Fruit fly (Drosophila melanogaster) whole organism, embryonic: Measurements from ENCODE around the gene kay.

ENCODE experiments used
- ATbp ChIP-seq: fragments of 200-800 bp; sonication (Bioruptor generic); optimal IDR thresholded peaks from 2 replicates; lab custom pipeline; 2017; ENCODE audit warnings: missing biosample characterization, mild to moderate bottlenecking, missing genetic modification characterization, missing genetic modification reagents
- B-H1 ChIP-seq: fragments of 200-800 bp; sonication (Bioruptor generic); IDR thresholded peaks from 3 replicates; pipeline ENCODE4 v1.3.6; 2022; ENCODE audit warnings: missing biosample characterization, missing genetic modification characterization
- B-H2 ChIP-seq: fragments of 200-800 bp; sonication (Bioruptor generic); optimal IDR thresholded peaks from 2 replicates; lab custom pipeline; 2018; ENCODE audit warnings: missing biosample characterization, mild to moderate bottlenecking, missing genetic modification characterization
- CG10959 ChIP-seq: fragments of 200-800 bp; sonication (Bioruptor generic); IDR thresholded peaks from 2 replicates; pipeline ENCODE4 v1.3.6; 2022; ENCODE audit warnings: missing biosample characterization, missing genetic modification characterization
- CG12236 ChIP-seq: fragments of 200-800 bp; sonication (Bioruptor generic); optimal IDR thresholded peaks from 2 replicates; lab custom pipeline; 2016; ENCODE audit warnings: missing biosample characterization, missing genetic modification characterization
- CG12299 ChIP-seq: fragments of 200-800 bp; sonication (Bioruptor generic); optimal IDR thresholded peaks from 2 replicates; lab custom pipeline; 2018; ENCODE audit warnings: missing biosample characterization, mild to moderate bottlenecking, missing genetic modification characterization
- CG12659 ChIP-seq: fragments of 200-800 bp; sonication (Bioruptor generic); optimal IDR thresholded peaks from 3 replicates; lab custom pipeline; 2017; ENCODE audit warnings: mild to moderate bottlenecking, missing biosample characterization, missing genetic modification reagents, missing genetic modification characterization
- CG13624 ChIP-seq: fragments of 200-800 bp; sonication (Bioruptor generic); optimal IDR thresholded peaks from 2 replicates; lab custom pipeline; 2016; ENCODE audit warnings: missing biosample characterization, missing genetic modification characterization
- CG15696 ChIP-seq: fragments of 200-800 bp; sonication (Bioruptor generic); optimal IDR thresholded peaks from 2 replicates; lab custom pipeline; 2019; ENCODE audit warnings: missing biosample characterization, mild to moderate bottlenecking, missing genetic modification characterization, moderate library complexity
- CG16779 ChIP-seq: fragments of 200-800 bp; sonication (Bioruptor generic); IDR thresholded peaks from 2 replicates; pipeline ENCODE4 v1.3.6; 2022; ENCODE audit warnings: missing biosample characterization, missing genetic modification characterization
- CG18476 ChIP-seq: fragments of 200-800 bp; sonication (Bioruptor generic); optimal IDR thresholded peaks from 2 replicates; lab custom pipeline; 2016; ENCODE audit warnings: missing biosample characterization, mild to moderate bottlenecking, missing genetic modification characterization
- CG2129 ChIP-seq: fragments of 200-800 bp; sonication (Bioruptor generic); IDR thresholded peaks from 2 replicates; pipeline ENCODE4 v1.3.6; 2022; ENCODE audit warnings: missing biosample characterization, missing genetic modification characterization; ENCODE audit not compliant: partially characterized antibody
- CG3407 ChIP-seq: fragments of 200-800 bp; sonication (Bioruptor generic); optimal IDR thresholded peaks from 2 replicates; lab custom pipeline; 2018; ENCODE audit warnings: missing biosample characterization, mild to moderate bottlenecking, missing genetic modification characterization
- CG5953 ChIP-seq: fragments of 200-800 bp; sonication (Bioruptor generic); IDR thresholded peaks from 2 replicates; pipeline ENCODE4 v1.3.6; 2022; ENCODE audit warnings: missing biosample characterization, missing genetic modification characterization
- CG6254 ChIP-seq: fragments of 200-800 bp; sonication (Bioruptor generic); optimal IDR thresholded peaks from 3 replicates; lab custom pipeline; 2017; ENCODE audit warnings: mild to moderate bottlenecking, missing biosample characterization, missing genetic modification reagents, missing genetic modification characterization
- CG6689 ChIP-seq: fragments of 200-800 bp; sonication (Bioruptor generic); IDR thresholded peaks from 2 replicates; pipeline ENCODE4 v1.3.6; 2022; ENCODE audit warnings: missing biosample characterization, missing genetic modification characterization
- CG7839 ChIP-seq: fragments of 200-800 bp; sonication (Bioruptor generic); optimal IDR thresholded peaks from 3 replicates; lab custom pipeline; 2018; ENCODE audit warnings: missing biosample characterization, mild to moderate bottlenecking, missing genetic modification characterization, moderate library complexity
- CG7963 ChIP-seq: fragments of 200-800 bp; sonication (Bioruptor generic); IDR thresholded peaks from 3 replicates; pipeline ENCODE4 v1.3.6; 2022; ENCODE audit warnings: missing biosample characterization, missing genetic modification characterization; ENCODE audit not compliant: partially characterized antibody
- CG9215 ChIP-seq: fragments of 200-800 bp; sonication (Bioruptor generic); IDR thresholded peaks from 2 replicates; pipeline ENCODE4 v1.3.6; 2022; ENCODE audit warnings: missing biosample characterization, missing genetic modification characterization
- D19A ChIP-seq: fragments of 200-800 bp; optimal IDR thresholded peaks from 3 replicates; lab custom pipeline; 2019; ENCODE audit warnings: missing biosample characterization, mild to moderate bottlenecking, missing genetic modification characterization, moderate library complexity
- H2.0 ChIP-seq: fragments of 200-800 bp; sonication (Bioruptor generic); IDR thresholded peaks from 2 replicates; pipeline ENCODE4 v1.3.6; 2022; ENCODE audit warnings: missing biosample characterization, missing genetic modification characterization
- HLH4C ChIP-seq: fragments of 200-800 bp; sonication (Bioruptor generic); IDR thresholded peaks from 3 replicates; pipeline ENCODE4 v1.3.6; 2022; ENCODE audit warnings: missing biosample characterization, missing genetic modification characterization; ENCODE audit not compliant: partially characterized antibody
- HmgZ ChIP-seq: fragments of 200-800 bp; sonication (Bioruptor generic); optimal IDR thresholded peaks from 2 replicates; lab custom pipeline; 2018; ENCODE audit warnings: missing biosample characterization, mild to moderate bottlenecking, missing genetic modification characterization
- Lhr ChIP-seq: fragments of 200-800 bp; sonication (Bioruptor generic); optimal IDR thresholded peaks from 3 replicates; lab custom pipeline; 2017; ENCODE audit warnings: mild to moderate bottlenecking, missing biosample characterization, missing genetic modification reagents, missing genetic modification characterization
- MTF-1 ChIP-seq: fragments of 200-800 bp; sonication (Bioruptor generic); optimal IDR thresholded peaks from 2 replicates; lab custom pipeline; 2018; ENCODE audit warnings: missing biosample characterization, mild to moderate bottlenecking, missing genetic modification characterization, borderline replicate concordance
- Nf-YC ChIP-seq: fragments of 200-800 bp; optimal IDR thresholded peaks from 3 replicates; lab custom pipeline; 2019; ENCODE audit warnings: missing biosample characterization, mild to moderate bottlenecking, missing genetic modification characterization, moderate library complexity
- Poxn ChIP-seq: fragments of 200-800 bp; sonication (Bioruptor generic); IDR thresholded peaks from 2 replicates; pipeline ENCODE4 v1.3.6; 2022; ENCODE audit warnings: missing biosample characterization, missing genetic modification characterization
- Ravus ChIP-seq: fragments of 200-800 bp; sonication (Bioruptor generic); IDR thresholded peaks from 2 replicates; pipeline ENCODE4 v1.3.6; 2022; ENCODE audit warnings: missing biosample characterization, missing genetic modification characterization
- Tbp ChIP-seq: fragments of >200 bp; optimal IDR thresholded peaks from 2 replicates; lab custom pipeline; 2018; ENCODE audit warnings: missing biosample characterization, missing genetic modification characterization
- Xbp1 ChIP-seq: fragments of 200-800 bp; sonication (Bioruptor generic); optimal IDR thresholded peaks from 3 replicates; lab custom pipeline; 2016; ENCODE audit warnings: missing biosample characterization, mild to moderate bottlenecking, missing genetic modification characterization
- amos ChIP-seq: fragments of 200-800 bp; sonication (Bioruptor generic); IDR thresholded peaks from 2 replicates; pipeline ENCODE4 v1.3.6; 2022; ENCODE audit warnings: missing biosample characterization, missing genetic modification characterization; ENCODE audit not compliant: partially characterized antibody
- ash1 ChIP-seq: fragments of 200-800 bp; sonication (Bioruptor generic); optimal IDR thresholded peaks from 2 replicates; lab custom pipeline; 2018; ENCODE audit warnings: missing biosample characterization, mild to moderate bottlenecking, missing genetic modification characterization
- az2 ChIP-seq: fragments of 200-800 bp; sonication (Bioruptor generic); optimal IDR thresholded peaks from 3 replicates; lab custom pipeline; 2016; ENCODE audit warnings: missing biosample characterization, missing genetic modification characterization
- bab2 ChIP-seq: fragments of 200-800 bp; sonication (Bioruptor generic); optimal IDR thresholded peaks from 2 replicates; lab custom pipeline; 2016; ENCODE audit warnings: missing biosample characterization, missing genetic modification characterization
- ci ChIP-seq: fragments of 200-800 bp; sonication (Bioruptor generic); IDR thresholded peaks from 3 replicates; pipeline ENCODE4 v1.3.6; 2022; ENCODE audit warnings: missing biosample characterization, missing genetic modification characterization
- fd96Cb ChIP-seq: fragments of 200-800 bp; sonication (Bioruptor generic); optimal IDR thresholded peaks from 2 replicates; lab custom pipeline; 2018; ENCODE audit warnings: missing biosample characterization, mild to moderate bottlenecking, missing genetic modification characterization, moderate library complexity
- ftz-f1 ChIP-seq: fragments of 200-800 bp; sonication (Bioruptor generic); optimal IDR thresholded peaks from 2 replicates; lab custom pipeline; 2016; ENCODE audit warnings: missing biosample characterization, missing genetic modification characterization
- gt ChIP-seq: fragments of 200-800 bp; sonication (Bioruptor generic); IDR thresholded peaks from 2 replicates; pipeline ENCODE4 v1.3.6; 2022; ENCODE audit warnings: missing biosample characterization, missing genetic modification characterization
- h ChIP-seq: fragments of >200 bp; optimal IDR thresholded peaks from 2 replicates; lab custom pipeline; 2017
- jing ChIP-seq: fragments of 200-800 bp; sonication (Bioruptor generic); optimal IDR thresholded peaks from 2 replicates; lab custom pipeline; 2018; ENCODE audit warnings: missing biosample characterization, mild to moderate bottlenecking, missing genetic modification characterization
- kah ChIP-seq: fragments of 200-800 bp; sonication (Bioruptor generic); optimal IDR thresholded peaks from 2 replicates; lab custom pipeline; 2018; ENCODE audit warnings: missing biosample characterization, mild to moderate bottlenecking, missing genetic modification characterization
- oc ChIP-seq: fragments of 200-800 bp; sonication (Bioruptor generic); optimal IDR thresholded peaks from 2 replicates; lab custom pipeline; 2018; ENCODE audit warnings: missing biosample characterization, mild to moderate bottlenecking, missing genetic modification characterization, moderate library complexity
- odd ChIP-seq: fragments of 200-800 bp; sonication (Bioruptor generic); optimal IDR thresholded peaks from 2 replicates; lab custom pipeline; 2017; ENCODE audit warnings: missing biosample characterization, mild to moderate bottlenecking, missing genetic modification characterization
- otp ChIP-seq: fragments of 200-800 bp; sonication (Bioruptor generic); IDR thresholded peaks from 3 replicates; pipeline ENCODE4, ENCODE4 v1.3.6; 2022; ENCODE audit warnings: missing biosample characterization, missing genetic modification characterization
- ranshi ChIP-seq: fragments of 200-800 bp; sonication (Bioruptor generic); IDR thresholded peaks from 2 replicates; pipeline ENCODE4 v1.3.6; 2022; ENCODE audit warnings: missing biosample characterization, missing genetic modification characterization
- seq ChIP-seq: fragments of 200-800 bp; sonication (Bioruptor generic); IDR thresholded peaks from 2 replicates; pipeline ENCODE4 v1.3.6; 2022; ENCODE audit warnings: missing biosample characterization, missing genetic modification characterization
- sna ChIP-seq: fragments of 200-800 bp; sonication (Bioruptor generic); IDR thresholded peaks from 2 replicates; pipeline ENCODE4 v1.3.6; 2022; ENCODE audit warnings: missing biosample characterization, missing genetic modification characterization; ENCODE audit not compliant: partially characterized antibody
- sqz ChIP-seq: fragments of 200-800 bp; sonication (Bioruptor generic); optimal IDR thresholded peaks from 3 replicates; lab custom pipeline; 2018; ENCODE audit warnings: missing biosample characterization, mild to moderate bottlenecking, missing genetic modification characterization
- usp ChIP-seq: fragments of >200 bp; optimal IDR thresholded peaks from 2 replicates; lab custom pipeline; 2017; ENCODE audit warnings: missing biosample characterization, missing genetic modification characterization
- wek ChIP-seq: fragments of 200-800 bp; sonication (Bioruptor generic); optimal IDR thresholded peaks from 3 replicates; lab custom pipeline; 2018; ENCODE audit warnings: missing biosample characterization, mild to moderate bottlenecking, missing genetic modification characterization, moderate library complexity

The kay gene

dm6 chr3R:29802753-29803313, 37.0 kb downstream of the kay start, which contains the start of the genes Etfb and CG7789 (continued):
- TF ChIP-seq CG10959 (GFP tag; lab: Robert Waterston, UW) = no peak
- peak; percentile 5 for TF ChIP-seq wek (GFP tag; lab: Kevin White, UChicago)
- peak; percentile 40; the same call in 2 of the 3 replicates for TF ChIP-seq B-H1 (GFP tag; lab: Robert Waterston, UW)
- peak; percentile 73 for TF ChIP-seq CG6689 (GFP tag; lab: Robert Waterston, UW)
- no peak for TF ChIP-seq MTF-1
- peak; percentile 78 for TF ChIP-seq bab2 (GFP tag; lab: Kevin White, UChicago)
- TF ChIP-seq odd (GFP tag; lab: Kevin White, UChicago) = no peak
- peak; percentile 40; the same call in 1 of the 2 replicates for TF ChIP-seq Poxn (GFP tag; lab: Robert Waterston, UW)
- peak; percentile 67 for TF ChIP-seq ranshi (GFP tag; lab: Robert Waterston, UW)
- TF ChIP-seq HLH4C = peak; percentile 65
- peak; percentile 56; the same call in 1 of the 2 replicates for TF ChIP-seq CG16779 (GFP tag; lab: Robert Waterston, UW)
- no peak for TF ChIP-seq gt
- TF ChIP-seq seq (GFP tag; lab: Robert Waterston, UW) = peak; percentile 50
- TF ChIP-seq CG3407 = no peak
- peak; percentile 17 for TF ChIP-seq CG18476 (GFP tag; lab: Kevin White, UChicago)
- TF ChIP-seq CG7963 (GFP tag; lab: Robert Waterston, UW) = no peak
- TF ChIP-seq CG13624 = peak; percentile 87
- TF ChIP-seq ftz-f1 (GFP tag; lab: Kevin White, UChicago) = peak; percentile 76
- peak; percentile 65 for TF ChIP-seq az2 (GFP tag; lab: Kevin White, UChicago)
- peak; percentile 25 for TF ChIP-seq Lhr (GFP tag; lab: Kevin White, UChicago)
- peak; percentile 65 for TF ChIP-seq CG15696 (tag; lab: Kevin White, UChicago)
- peak; percentile 74 for TF ChIP-seq Nf-YC (tag; lab: Kevin White, UChicago)
- no peak for TF ChIP-seq h (lab: Kevin White, UChicago)
- peak; percentile 84 for TF ChIP-seq Xbp1
- TF ChIP-seq ci = peak; percentile 88
- peak; percentile 61; the same call in 2 of the 3 replicates for TF ChIP-seq otp (GFP tag; lab: Robert Waterston, UW)
- TF ChIP-seq Ravus (GFP tag; lab: Robert Waterston, UW) = 0 out of 2 replicates have a peak, but pooled peaks have one; percentile 3
- peak; percentile 86 for TF ChIP-seq CG12659 (GFP tag; lab: Kevin White, UChicago)
- peak; percentile 34 for TF ChIP-seq CG12236 (GFP tag; lab: Kevin White, UChicago)
- TF ChIP-seq H2.0 (GFP tag; lab: Robert Waterston, UW) = peak; percentile 71
- no peak for TF ChIP-seq D19A (tag; lab: Kevin White, UChicago)
- no peak for TF ChIP-seq ATbp (GFP tag; lab: Kevin White, UChicago)
- no peak for TF ChIP-seq usp
- TF ChIP-seq kah (GFP tag; lab: Kevin White, UChicago) = peak; percentile 44
- TF ChIP-seq ash1 (GFP tag; lab: Kevin White, UChicago) = no peak
- peak; percentile 78 for TF ChIP-seq sna (GFP tag; lab: Robert Waterston, UW)
- peak; percentile 81 for TF ChIP-seq CG2129 (GFP tag; lab: Robert Waterston, UW)
- no peak for TF ChIP-seq sqz (GFP tag; lab: Kevin White, UChicago)
- TF ChIP-seq B-H2 (GFP tag; lab: Kevin White, UChicago) = no peak
- TF ChIP-seq jing (GFP tag; lab: Kevin White, UChicago) = no peak
- no peak for TF ChIP-seq CG6254 (GFP tag; lab: Kevin White, UChicago)
- no peak for TF ChIP-seq Tbp (GFP tag; lab: Kevin White, UChicago)
- peak; percentile 92 for TF ChIP-seq HmgZ (tag; lab: Kevin White, UChicago)
- no peak for TF ChIP-seq CG5953
- TF ChIP-seq CG9215 (GFP tag; lab: Robert Waterston, UW) = peak; percentile 75
- no peak for TF ChIP-seq oc (tag; lab: Kevin White, UChicago)
- TF ChIP-seq CG12299 = peak; percentile 68
- TF ChIP-seq fd96Cb (tag; lab: Kevin White, UChicago) = no peak
- peak; percentile 80 for TF ChIP-seq amos (GFP tag; lab: Robert Waterston, UW)
- no peak for TF ChIP-seq CG7839 (tag; lab: Kevin White, UChicago)
